Fruit fly (Drosophila melanogaster): ENCODE data around the gene CG45263.

The CG45263 gene

DNA sequence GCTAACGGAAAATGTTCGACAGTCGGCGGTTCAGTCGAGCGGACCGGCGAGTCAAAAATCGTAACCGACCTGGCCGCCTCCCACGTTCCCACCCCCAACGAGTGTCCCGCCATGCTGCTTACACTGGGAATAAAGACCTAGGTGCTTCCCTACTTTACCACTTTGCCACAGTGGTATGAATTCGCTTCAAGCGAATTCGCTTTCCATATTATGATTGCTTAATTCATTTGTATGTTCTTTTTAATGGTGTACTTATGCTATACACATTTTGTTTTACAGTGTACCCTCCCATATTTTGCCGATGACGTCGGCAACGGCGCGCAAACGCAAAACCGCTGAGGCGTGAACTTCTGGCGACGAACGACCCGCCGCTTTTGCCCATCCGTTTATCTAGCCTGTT is 5.5 kb upstream of the CG45263 start (continued):
- TF ChIP-seq CG12744 (GFP tag; optimal IDR thresholded peaks at IDR 0.05), result no peak
- TF ChIP-seq Drgx (GFP tag; IDR thresholded peaks at IDR 0.05), result peak; percentile 49
- no peak for TF ChIP-seq pzg (GFP tag; optimal IDR thresholded peaks at IDR 0.05)
- TF ChIP-seq CG10366 (GFP tag; IDR thresholded peaks at IDR 0.05), result peak; percentile 71
- TF ChIP-seq CG8388 (GFP tag; optimal IDR thresholded peaks at IDR 0.05), result peak; percentile 55
- no peak for TF ChIP-seq da (GFP tag; optimal IDR thresholded peaks at IDR 0.05)
- TF ChIP-seq her (GFP tag; optimal IDR thresholded peaks at IDR 0.05), result no peak
- 0 out of 2 replicates have a peak, but pooled peaks have one; percentile 32 for TF ChIP-seq CG43689 (GFP tag; IDR thresholded peaks at IDR 0.05)
- TF ChIP-seq Oaz (GFP tag; IDR thresholded peaks at IDR 0.05), result no peak
- TF ChIP-seq gt (GFP tag; IDR thresholded peaks at IDR 0.05), result 0 out of 2 replicates have a peak, but pooled peaks have one; percentile 28
- peak; percentile 28 for TF ChIP-seq pb (GFP tag; optimal IDR thresholded peaks at IDR 0.05)
- TF ChIP-seq gcm (GFP tag; optimal IDR thresholded peaks at IDR 0.05), result peak; percentile 40
- TF ChIP-seq onecut (GFP tag; IDR thresholded peaks at IDR 0.05), result peak; percentile 79
- no peak for TF ChIP-seq eyg (GFP tag; optimal IDR thresholded peaks at IDR 0.05)
- TF ChIP-seq z (GFP tag; IDR thresholded peaks at IDR 0.05), result no peak
- TF ChIP-seq Lhr (GFP tag; optimal IDR thresholded peaks at IDR 0.05), result peak; percentile 17
- peak; percentile 27 for TF ChIP-seq CG3065 (GFP tag; optimal IDR thresholded peaks at IDR 0.05)
- TF ChIP-seq CG7745 (tag; optimal IDR thresholded peaks at IDR 0.05), result no peak
- TF ChIP-seq BtbVII (GFP tag; optimal IDR thresholded peaks at IDR 0.05), result peak; percentile 29
- peak; percentile 60 for TF ChIP-seq Atf3 (GFP tag; optimal IDR thresholded peaks at IDR 0.05)
- TF ChIP-seq Taf1 (GFP tag; IDR thresholded peaks at IDR 0.05), result peak; percentile 41; the same call in 1 of the 2 replicates
- peak; percentile 53 for TF ChIP-seq CG6765 (GFP tag; optimal IDR thresholded peaks at IDR 0.05)
- no peak for TF ChIP-seq CG17829 (tag; optimal IDR thresholded peaks at IDR 0.05)
- no peak for TF ChIP-seq CG3838 (GFP tag; optimal IDR thresholded peaks at IDR 0.05)
- TF ChIP-seq CG18011 (GFP tag; optimal IDR thresholded peaks at IDR 0.05), result peak; percentile 15
- no peak for TF ChIP-seq Kr (GFP tag; optimal IDR thresholded peaks at IDR 0.05)
- no peak for TF ChIP-seq sug (tag; optimal IDR thresholded peaks at IDR 0.05)
- no peak for TF ChIP-seq pita (GFP tag; optimal IDR thresholded peaks at IDR 0.05)
- no peak for TF ChIP-seq grn (GFP tag; optimal IDR thresholded peaks at IDR 0.05)
- TF ChIP-seq CG3407 (GFP tag; optimal IDR thresholded peaks at IDR 0.05), result peak; percentile 55
- TF ChIP-seq NC2α (GFP tag; optimal IDR thresholded peaks at IDR 0.05), result no peak
- peak; percentile 36 for TF ChIP-seq Nf-YB (GFP tag; optimal IDR thresholded peaks at IDR 0.05)
- peak; percentile 80 for TF ChIP-seq CG12071 (GFP tag; optimal IDR thresholded peaks at IDR 0.05)
- TF ChIP-seq wor (GFP tag; IDR thresholded peaks at IDR 0.05), result peak; percentile 36; the same call in 1 of the 2 replicates
- peak; percentile 65 for TF ChIP-seq CG5180 (GFP tag; optimal IDR thresholded peaks at IDR 0.05)
- peak; percentile 4 for TF ChIP-seq CG17568 (GFP tag; optimal IDR thresholded peaks at IDR 0.05)
- no peak for TF ChIP-seq cas (GFP tag; IDR thresholded peaks at IDR 0.05)
- no peak for TF ChIP-seq psq (GFP tag; optimal IDR thresholded peaks at IDR 0.05)
- TF ChIP-seq ftz-f1 (GFP tag; optimal IDR thresholded peaks at IDR 0.05), result no peak
- peak; percentile 59; the same call in 2 of the 3 replicates for TF ChIP-seq CG14050 (GFP tag; IDR thresholded peaks at IDR 0.05)
- TF ChIP-seq CG8944 (GFP tag; optimal IDR thresholded peaks at IDR 0.05), result peak; percentile 26
- peak; percentile 64 for TF ChIP-seq CG6254 (GFP tag; optimal IDR thresholded peaks at IDR 0.05)
- peak; percentile 19 for TF ChIP-seq Fer2 (tag; optimal IDR thresholded peaks at IDR 0.05)
- TF ChIP-seq nau (GFP tag; optimal IDR thresholded peaks at IDR 0.05), result peak; percentile 27
- no peak for TF ChIP-seq en (GFP tag; optimal IDR thresholded peaks at IDR 0.05)
- TF ChIP-seq CG13296 (GFP tag; optimal IDR thresholded peaks at IDR 0.05), result peak; percentile 65
- peak; percentile 66 for TF ChIP-seq CG11247 (GFP tag; IDR thresholded peaks at IDR 0.05)
- TF ChIP-seq CG4328 (GFP tag; optimal IDR thresholded peaks at IDR 0.05), result no peak
- no peak for TF ChIP-seq CG17912 (GFP tag; optimal IDR thresholded peaks at IDR 0.05)
- TF ChIP-seq fru (optimal IDR thresholded peaks at IDR 0.05), result no peak
- no peak; the same call in 1 of the 2 replicates for TF ChIP-seq dimm (GFP tag; IDR thresholded peaks at IDR 0.05)
- peak; percentile 65 for TF ChIP-seq CG30403 (GFP tag; optimal IDR thresholded peaks at IDR 0.05)

All from whole organism, embryonic.